Worm (Caenorhabditis elegans) whole organism, L2 larva: ENCODE results near the gene rnp-7.

ENCODE experiments used
- C34F6.9 ChIP-seq: fragments of 150-350 bp; optimal IDR thresholded peaks from 2 replicates; lab custom pipeline; 2014; ENCODE audit warnings: missing biosample characterization, missing genetic modification characterization
- F13H6.1 ChIP-seq: sonication (generic microtip); optimal IDR thresholded peaks from 2 replicates; lab custom pipeline; 2016; ENCODE audit warnings: missing genetic modification characterization, missing compliant biosample characterization
- ZK546.5 ChIP-seq: sonication (generic microtip); optimal IDR thresholded peaks from 2 replicates; lab custom pipeline; 2017; ENCODE audit warnings: missing biosample characterization, missing genetic modification characterization
- aly-2 ChIP-seq: fragments of 150-350 bp; optimal IDR thresholded peaks from 2 replicates; lab custom pipeline; 2014; ENCODE audit warnings: missing biosample characterization, missing genetic modification characterization
- ceh-82 ChIP-seq: fragments of 150-350 bp; optimal IDR thresholded peaks from 2 replicates; lab custom pipeline; 2014; ENCODE audit warnings: missing biosample characterization, missing genetic modification characterization
- nhr-11 ChIP-seq: fragments of 150-350 bp; optimal IDR thresholded peaks from 2 replicates; lab custom pipeline; 2014; ENCODE audit warnings: missing biosample characterization, missing genetic modification characterization
- nhr-129 ChIP-seq: fragments of 150-350 bp; optimal IDR thresholded peaks from 2 replicates; lab custom pipeline; 2014; ENCODE audit warnings: missing biosample characterization, missing genetic modification characterization
- peb-1 ChIP-seq: fragments of 150-350 bp; optimal IDR thresholded peaks from 2 replicates; lab custom pipeline; 2014; ENCODE audit warnings: missing biosample characterization, missing genetic modification characterization
- snpc-4 ChIP-seq: fragments of 150-350 bp; optimal IDR thresholded peaks from 2 replicates; lab custom pipeline; 2014; ENCODE audit warnings: missing biosample characterization, missing genetic modification characterization
- unc-55 ChIP-seq: fragments of 150-350 bp; sonication (generic microtip); optimal IDR thresholded peaks from 3 replicates; lab custom pipeline; 2014; ENCODE audit warnings: missing biosample characterization, missing genetic modification reagents, missing genetic modification characterization
- zag-1 ChIP-seq: fragments of 150-350 bp; optimal IDR thresholded peaks from 2 replicates; lab custom pipeline; 2014; ENCODE audit warnings: missing biosample characterization, missing genetic modification characterization
- ztf-4 ChIP-seq: fragments of 150-350 bp; optimal IDR thresholded peaks from 2 replicates; lab custom pipeline; 2014; ENCODE audit warnings: missing biosample characterization, missing genetic modification characterization

- peak; percentile 51 for TF ChIP-seq F13H6.1 (tag; lab: Kevin White, UChicago)
- no peak for TF ChIP-seq zag-1 (tag; lab: Kevin White, UChicago)
- peak; percentile 80 for TF ChIP-seq C34F6.9 (tag; lab: Kevin White, UChicago)
- TF ChIP-seq ZK546.5 (tag; lab: Kevin White, UChicago): no peak
- TF ChIP-seq snpc-4 (tag; lab: Kevin White, UChicago): no peak
- TF ChIP-seq unc-55 (GFP tag; lab: Kevin White, UChicago): peak; percentile 57
- TF ChIP-seq aly-2 (tag; lab: Kevin White, UChicago): no peak
- no peak for TF ChIP-seq ztf-4 (tag; lab: Kevin White, UChicago)
- peak; percentile 76 for TF ChIP-seq nhr-129 (tag; lab: Kevin White, UChicago)
- TF ChIP-seq nhr-11 (tag; lab: Kevin White, UChicago): no peak
- TF ChIP-seq ceh-82 (tag; lab: Kevin White, UChicago): no peak
- TF ChIP-seq peb-1 (tag; lab: Kevin White, UChicago): no peak
These were observed 4.9 kb upstream of the rnp-7 start for ce11 chrIII:7165816-7166229.
